Worm (Caenorhabditis elegans): ENCODE results near the gene degl-2.

Gene degl-2

DNA sequence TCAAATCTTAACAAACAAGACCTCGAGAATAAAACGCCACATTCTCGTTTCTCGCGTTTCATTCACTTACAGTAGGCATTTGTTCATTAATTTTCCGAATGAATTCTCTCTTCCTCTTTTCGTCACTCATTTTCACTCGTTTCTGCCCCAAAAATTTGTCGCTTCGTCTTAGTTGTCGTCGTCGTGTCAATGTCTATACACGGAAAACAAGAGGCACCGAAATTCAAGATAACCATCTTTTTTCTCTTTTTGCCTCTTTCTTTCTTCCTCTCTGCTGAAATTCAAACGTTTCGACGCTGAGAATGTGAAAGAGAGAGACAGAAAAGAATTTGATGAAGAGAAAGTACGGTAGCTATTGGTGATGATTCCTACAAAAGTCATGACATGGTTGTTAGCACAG is 25.3 kb upstream of the degl-2 start:
- TF ChIP-seq ztf-11 (tag; optimal IDR thresholded peaks at IDR 0.05), result no peak
- peak; percentile 19 for TF ChIP-seq nhr-20 (tag; optimal IDR thresholded peaks at IDR 0.05)
- TF ChIP-seq F16B12.6 (tag; optimal IDR thresholded peaks at IDR 0.05), result no peak
- TF ChIP-seq efl-1 (optimal IDR thresholded peaks at IDR 0.05), result no peak
- TF ChIP-seq efl-1 (GFP tag; optimal IDR thresholded peaks at IDR 0.05 in 1 of 2), result peak in 1 of 2 experiments; percentile 31
- peak; percentile 70 for TF ChIP-seq blmp-1 (tag; optimal IDR thresholded peaks at IDR 0.05)
- peak; percentile 44 for TF ChIP-seq lin-14 (GFP tag; optimal IDR thresholded peaks at IDR 0.05)
- TF ChIP-seq lsy-2 (tag; optimal IDR thresholded peaks at IDR 0.05), result peak in 1 of 2 experiments; percentile 55
- peak; percentile 10 for TF ChIP-seq snu-23 (GFP tag; optimal IDR thresholded peaks at IDR 0.05)
- peak; percentile 91 for TF ChIP-seq nhr-85 (tag)
- peak; percentile 33 for TF ChIP-seq rnt-1 (tag; optimal IDR thresholded peaks at IDR 0.05)

DNA sequence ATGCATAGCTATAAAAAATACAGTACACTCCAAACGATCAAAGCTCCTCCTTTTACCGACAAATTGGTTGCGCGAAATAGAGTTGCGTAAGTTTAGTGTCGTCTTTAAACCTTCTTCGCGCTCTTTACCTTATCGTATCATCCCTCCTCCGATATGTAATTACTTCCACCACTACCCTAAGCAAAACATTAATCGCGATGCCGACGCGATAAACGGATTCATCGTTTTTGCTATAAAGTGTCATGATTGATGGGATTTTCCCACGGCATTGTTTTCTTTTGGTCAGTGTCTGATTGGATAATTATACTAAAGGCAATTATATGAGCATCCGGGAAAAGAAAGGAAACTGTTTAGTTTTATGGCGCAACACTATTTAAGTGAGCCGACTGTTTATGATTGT is 24.5 kb upstream of the degl-2 start:
- TF ChIP-seq lin-14 (GFP tag; optimal IDR thresholded peaks at IDR 0.05) (peak; percentile 6), lir-3 (tag; optimal IDR thresholded peaks at IDR 0.05; ENCODE audit: poor library complexity) (no peak), blmp-1 (tag; optimal IDR thresholded peaks at IDR 0.05) (peak; percentile 14), rnt-1 (tag; optimal IDR thresholded peaks at IDR 0.05) (peak; percentile 20), nhr-20 (tag; optimal IDR thresholded peaks at IDR 0.05) (no peak), nhr-71 (tag; optimal IDR thresholded peaks at IDR 0.05) (no peak), unc-86 (tag; optimal IDR thresholded peaks at IDR 0.05) (no peak), C04F5.9 (tag; optimal IDR thresholded peaks at IDR 0.05) (no peak), ztf-11 (tag; optimal IDR thresholded peaks at IDR 0.05) (no peak), lsy-2 (tag; optimal IDR thresholded peaks at IDR 0.05) (no peak), ceh-82 (tag; optimal IDR thresholded peaks at IDR 0.05) (no peak), unc-130 (tag; optimal IDR thresholded peaks at IDR 0.05) (no peak), elt-2 (tag; optimal IDR thresholded peaks at IDR 0.05) (no peak), nhr-19 (GFP tag; conservative IDR thresholded peaks at IDR 0.05) (no peak), vab-15 (tag; optimal IDR thresholded peaks at IDR 0.05) (no peak), sox-4 (tag; optimal IDR thresholded peaks at IDR 0.05) (no peak), C16A3.4 (tag; optimal IDR thresholded peaks at IDR 0.05) (no peak), mef-2 (tag; optimal IDR thresholded peaks at IDR 0.05) (no peak), fkh-4 (tag; optimal IDR thresholded peaks at IDR 0.05; ENCODE audit: borderline replicate concordance) (no peak), fkh-10 (GFP tag; optimal IDR thresholded peaks at IDR 0.05) (no peak)

DNA sequence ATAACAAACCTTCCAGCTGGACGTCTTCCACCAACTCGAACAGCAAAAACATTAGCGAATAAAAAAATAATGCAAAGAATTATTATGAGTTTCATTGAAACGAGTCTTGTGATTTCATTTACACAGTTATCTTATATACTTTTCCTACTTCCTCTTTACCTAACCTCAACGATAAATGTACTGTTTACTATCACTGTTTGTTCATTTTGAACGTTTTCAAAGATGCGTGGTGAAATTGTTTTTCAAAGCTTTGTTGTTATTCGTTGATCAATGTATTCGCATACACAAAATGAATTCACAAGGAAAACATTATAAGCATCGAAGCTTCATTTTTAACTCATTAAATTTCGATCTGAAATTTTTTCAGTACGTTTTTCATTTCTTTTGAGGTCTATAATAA is 21.0 kb upstream of the degl-2 start, which contains the start of gene W09C2.7:
Gene W09C2.7, minus strand, starts transcription at position 101 of the 400 bp plus-strand sequence.
- TF ChIP-seq Y116A8C.19 (tag; optimal IDR thresholded peaks at IDR 0.05; ENCODE audit: borderline replicate concordance), result no peak
- TF ChIP-seq aha-1 (tag; optimal IDR thresholded peaks at IDR 0.05), result no peak
- TF ChIP-seq jun-1 (tag; optimal IDR thresholded peaks at IDR 0.05), result no peak
- no peak for TF ChIP-seq nhr-237 (tag; optimal IDR thresholded peaks at IDR 0.05)
- TF ChIP-seq fkh-10 (GFP tag; optimal IDR thresholded peaks at IDR 0.05), result no peak
- no peak for TF ChIP-seq egl-13 (tag; optimal IDR thresholded peaks at IDR 0.05)
- TF ChIP-seq snpc-4 (tag; optimal IDR thresholded peaks at IDR 0.05), result no peak
- TF ChIP-seq nhr-47 (tag; optimal IDR thresholded peaks at IDR 0.05), result no peak
- TF ChIP-seq ceh-90 (tag; optimal IDR thresholded peaks at IDR 0.05), result no peak
- no peak for TF ChIP-seq blmp-1 (tag; optimal IDR thresholded peaks at IDR 0.05)
- TF ChIP-seq C16A3.4 (tag; optimal IDR thresholded peaks at IDR 0.05), result no peak
- TF ChIP-seq ama-1 (optimal IDR thresholded peaks at IDR 0.05), result no peak
- TF ChIP-seq ztf-4 (tag; optimal IDR thresholded peaks at IDR 0.05), result no peak
- no peak for TF ChIP-seq irx-1 (tag; optimal IDR thresholded peaks at IDR 0.05)
- TF ChIP-seq lin-35 (GFP tag; optimal IDR thresholded peaks at IDR 0.05), result no peak
- no peak for TF ChIP-seq lsy-2 (tag; optimal IDR thresholded peaks at IDR 0.05)
- no peak for TF ChIP-seq pax-3 (tag; optimal IDR thresholded peaks at IDR 0.05)
- TF ChIP-seq ets-5 (GFP tag; IDR thresholded peaks at IDR 0.05), result no peak
- TF ChIP-seq alr-1 (tag; optimal IDR thresholded peaks at IDR 0.05; ENCODE audit: borderline replicate concordance), result no peak
- no peak for TF ChIP-seq hlh-4 (tag; optimal IDR thresholded peaks at IDR 0.05)
